Fruit fly (Drosophila melanogaster): ENCODE measurements around the gene anchor.
A peak's percentile ranks its signal among the peaks of the same experiment; 100 is the strongest.

DNA sequence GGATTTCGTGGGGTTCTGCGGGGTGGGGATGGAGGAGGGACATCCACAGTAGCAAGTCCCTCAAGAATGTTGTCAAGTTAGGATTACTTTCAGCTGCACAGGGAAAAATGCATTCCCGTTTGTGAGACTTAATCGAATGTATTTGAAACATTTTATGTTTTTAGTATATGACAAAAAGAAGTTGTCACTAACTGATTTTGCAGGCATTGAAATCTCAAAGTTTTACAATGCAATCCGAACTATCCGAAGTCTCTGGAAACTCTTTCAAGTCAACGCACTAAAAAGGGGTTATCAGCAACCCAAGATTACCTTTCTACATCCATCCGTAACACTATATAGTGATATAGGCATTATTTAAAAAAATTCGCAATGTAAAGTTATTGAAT, 44.7 kb upstream of the anchor start:
- TF ChIP-seq Myc (optimal IDR thresholded peaks at IDR 0.05) (no peak), usp (GFP tag; optimal IDR thresholded peaks at IDR 0.05) (no peak), foxo (GFP tag; optimal IDR thresholded peaks at IDR 0.05) (peak in 1 of 2 experiments; percentile 39), pan (optimal IDR thresholded peaks at IDR 0.05) (no peak), Mio (GFP tag; optimal IDR thresholded peaks at IDR 0.05) (no peak), CG9705 (GFP tag; optimal IDR thresholded peaks at IDR 0.05) (no peak), dl (GFP tag; optimal IDR thresholded peaks at IDR 0.05; ENCODE audit: insufficient read depth in 1 of 2, partially characterized antibody in 2 of 2) (no peak), Sp1 (GFP tag; optimal IDR thresholded peaks at IDR 0.05) (peak; percentile 3), N (GFP tag; optimal IDR thresholded peaks at IDR 0.05) (no peak), br (GFP tag; optimal IDR thresholded peaks at IDR 0.05) (no peak), h (GFP tag; optimal IDR thresholded peaks at IDR 0.05) (no peak), sage (GFP tag; optimal IDR thresholded peaks at IDR 0.05) (no peak), HLH106 (tag; optimal IDR thresholded peaks at IDR 0.05) (peak; percentile 26)
